Worm (Caenorhabditis elegans) whole organism, young adult: ENCODE data around the gene F55A11.6.

Source experiments
- T07F8.4 ChIP-seq: sonication (generic microtip); optimal IDR thresholded peaks from 2 replicates; lab custom pipeline; 2016; ENCODE audit warnings: mild to moderate bottlenecking, missing genetic modification characterization, moderate library complexity, missing compliant biosample characterization
- ceh-79 ChIP-seq: sonication (generic microtip); optimal IDR thresholded peaks from 2 replicates; lab custom pipeline; 2017; ENCODE audit warnings: mild to moderate bottlenecking, missing genetic modification characterization, missing compliant biosample characterization
- chd-7 ChIP-seq: sonication (generic microtip); optimal IDR thresholded peaks from 2 replicates; lab custom pipeline; 2016; ENCODE audit warnings: mild to moderate bottlenecking, missing genetic modification characterization, moderate library complexity, missing compliant biosample characterization
- die-1 ChIP-seq: sonication (generic microtip); optimal IDR thresholded peaks from 2 replicates; lab custom pipeline; 2016; ENCODE audit warnings: missing genotype, mild to moderate bottlenecking, missing genetic modification characterization, missing compliant biosample characterization
- dpl-1 ChIP-seq: fragments of 150-350 bp; optimal IDR thresholded peaks from 2 replicates; lab custom pipeline; 2014; ENCODE audit warnings: missing biosample characterization, missing genetic modification reagents, missing genetic modification characterization
- hmg-1.2 ChIP-seq: fragments of 200-800 bp; sonication (Bioruptor generic); IDR thresholded peaks from 2 replicates; pipeline ENCODE4 v1.3.6; 2022; ENCODE audit warnings: missing genetic modification reagents, missing genetic modification characterization, missing compliant biosample characterization
- mel-28 ChIP-seq: sonication (generic microtip); optimal IDR thresholded peaks from 2 replicates; lab custom pipeline; 2016; ENCODE audit warnings: borderline replicate concordance, mild to moderate bottlenecking, missing genetic modification characterization, missing compliant biosample characterization
- nfya-2 ChIP-seq: fragments of 200-800 bp; sonication (Bioruptor generic); IDR thresholded peaks from 2 replicates; pipeline ENCODE4 v1.3.6; 2022; ENCODE audit warnings: missing genetic modification reagents, missing genetic modification characterization, missing compliant biosample characterization
- pha-4 ChIP-seq: fragments of 150-350 bp; sonication (generic microtip); optimal IDR thresholded peaks from 2 replicates; lab custom pipeline; 2014; ENCODE audit warnings: missing biosample characterization, missing genetic modification reagents, missing genetic modification characterization
- snpc-1.1 ChIP-seq: sonication (generic microtip); optimal IDR thresholded peaks from 2 replicates; lab custom pipeline; 2017; ENCODE audit warnings: missing genetic modification characterization, mild to moderate bottlenecking, missing compliant biosample characterization, antibody characterized with exemption, moderate library complexity, missing genotype, missing genetic modification reagents; ENCODE audit not compliant: insufficient read depth

DNA sequence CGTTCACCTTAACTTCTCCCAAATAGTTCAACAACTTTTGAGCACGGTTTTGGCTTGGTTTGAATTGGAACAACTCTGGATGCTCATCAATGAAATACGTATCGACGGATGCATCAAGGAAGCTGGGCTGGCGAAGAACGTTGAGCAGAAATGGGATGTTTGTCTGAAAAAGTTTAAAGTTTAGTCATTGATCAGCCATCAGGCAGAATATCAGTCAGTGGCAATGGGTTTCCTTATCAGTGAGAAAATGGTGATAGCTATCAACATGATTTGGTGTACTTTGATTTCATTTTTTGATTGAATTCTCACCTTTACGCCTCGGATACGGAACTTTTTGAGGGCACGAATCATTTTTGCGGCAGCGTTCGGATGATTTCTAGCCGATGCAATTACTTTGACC is 43.9 kb downstream of the F55A11.6 start:
- no peak for TF ChIP-seq dpl-1
- no peak for TF ChIP-seq snpc-1.1 (tag; lab: Kevin White, UChicago)
- no peak for TF ChIP-seq die-1
- no peak for TF ChIP-seq hmg-1.2 (GFP tag; lab: Robert Waterston, UW)
- no peak for TF ChIP-seq ceh-79 (tag; lab: Kevin White, UChicago)
- TF ChIP-seq mel-28 (tag; lab: Kevin White, UChicago), result no peak
- no peak for TF ChIP-seq pha-4 (tag; lab: Kevin White, UChicago)
- no peak for TF ChIP-seq chd-7 (tag; lab: Kevin White, UChicago)
- no peak for TF ChIP-seq T07F8.4
- no peak for TF ChIP-seq nfya-2 (GFP tag; lab: Robert Waterston, UW)
